Worm (Caenorhabditis elegans) whole organism, L1 larva: ENCODE data around the gene emc-5.

Experiments used
- ama-1 ChIP-seq: fragments of 150-350 bp; optimal IDR thresholded peaks from 2 replicates; lab custom pipeline; 2014
- ceh-63 ChIP-seq: fragments of 200-800 bp; sonication (Bioruptor generic); optimal IDR thresholded peaks from 2 replicates; lab custom pipeline; 2018; ENCODE audit warnings: mild to moderate bottlenecking, missing genetic modification characterization, missing compliant biosample characterization
- ceh-82 ChIP-seq, 3 experiments: fragments of 150-350 bp in 1 of 3; sonication (generic microtip) in 2 of 3; optimal IDR thresholded peaks; 2 replicates each; lab custom pipeline; 2014 to 2017; ENCODE audit warnings: missing biosample characterization in 3 of 3, missing genetic modification characterization in 3 of 3
- ces-1 ChIP-seq: fragments of 150-350 bp; optimal IDR thresholded peaks from 2 replicates; lab custom pipeline; 2014; ENCODE audit warnings: missing biosample characterization, missing genetic modification reagents, missing genetic modification characterization
- efl-1 ChIP-seq, 4 experiments: fragments of 150-350 bp; optimal IDR thresholded peaks in 3 of 4; peaks in 1 of 4; 1 replicate in 1 of 4; 2 replicates in 3 of 4; lab custom pipeline; 2014; ENCODE audit warnings: missing biosample characterization in 2 of 4, missing genetic modification characterization in 2 of 4, missing genetic modification reagents in 2 of 4
- efl-3 ChIP-seq: fragments of 200-800 bp; sonication (Bioruptor generic); optimal IDR thresholded peaks from 2 replicates; lab custom pipeline; 2018; ENCODE audit warnings: mild to moderate bottlenecking, missing genetic modification characterization, missing compliant biosample characterization
- egl-13 ChIP-seq: sonication (generic microtip); optimal IDR thresholded peaks from 2 replicates; lab custom pipeline; 2016; ENCODE audit warnings: missing genotype, missing genetic modification reagents, missing genetic modification characterization, missing compliant biosample characterization
- egl-27 ChIP-seq, 2 experiments: fragments of 150-350 bp in 1 of 2; sonication (generic microtip); optimal IDR thresholded peaks; 3 replicates each; lab custom pipeline; 2017 to 2018; ENCODE audit warnings: missing biosample characterization in 2 of 2, missing genetic modification characterization in 2 of 2, missing genetic modification reagents in 2 of 2
- elt-3 ChIP-seq, 6 experiments: fragments of 150-350 bp in 1 of 6; sonication (generic microtip); optimal IDR thresholded peaks; 2 replicates each; lab custom pipeline; 2017 to 2018; ENCODE audit warnings: missing biosample characterization in 6 of 6, missing genetic modification characterization in 6 of 6, inconsistent platforms in 1 of 6
- fkh-10 ChIP-seq: sonication (generic microtip); optimal IDR thresholded peaks from 2 replicates; lab custom pipeline; 2017; ENCODE audit warnings: missing biosample characterization, missing genetic modification reagents, missing genetic modification characterization
- fkh-4 ChIP-seq: sonication (generic microtip); optimal IDR thresholded peaks from 2 replicates; lab custom pipeline; 2016; ENCODE audit warnings: missing compliant biosample characterization, missing genetic modification characterization, borderline replicate concordance
- fkh-8 ChIP-seq: sonication (generic microtip); optimal IDR thresholded peaks from 2 replicates; lab custom pipeline; 2016; ENCODE audit warnings: mild to moderate bottlenecking, missing genetic modification characterization, missing compliant biosample characterization
- fos-1 ChIP-seq: fragments of 150-350 bp; optimal IDR thresholded peaks from 2 replicates; lab custom pipeline; 2014; ENCODE audit warnings: missing biosample characterization, missing genetic modification characterization
- hlh-17 ChIP-seq: fragments of 200-800 bp; sonication (Bioruptor generic); optimal IDR thresholded peaks from 2 replicates; lab custom pipeline; 2018; ENCODE audit warnings: missing genetic modification characterization, mild to moderate bottlenecking, missing compliant biosample characterization, moderate library complexity, borderline replicate concordance
- isw-1 ChIP-seq: fragments of 200-800 bp; sonication (Bioruptor generic); IDR thresholded peaks from 2 replicates; pipeline ENCODE4 v1.3.6; 2022; ENCODE audit warnings: missing genetic modification characterization, missing compliant biosample characterization
- jun-1 ChIP-seq: fragments of 150-350 bp; optimal IDR thresholded peaks from 2 replicates; lab custom pipeline; 2014; ENCODE audit warnings: missing biosample characterization, missing genetic modification reagents, missing genetic modification characterization
- lin-13 ChIP-seq: fragments of 150-350 bp; optimal IDR thresholded peaks from 2 replicates; lab custom pipeline; 2014; ENCODE audit warnings: missing biosample characterization, missing genetic modification reagents, missing genetic modification characterization
- lin-14 ChIP-seq: fragments of 200-800 bp; sonication (Bioruptor generic); optimal IDR thresholded peaks from 2 replicates; lab custom pipeline; 2018; ENCODE audit warnings: mild to moderate bottlenecking, missing genetic modification characterization, moderate library complexity, missing compliant biosample characterization
- lin-15B ChIP-seq: fragments of 150-350 bp; sonication (generic microtip); optimal IDR thresholded peaks from 3 replicates; lab custom pipeline; 2014; ENCODE audit warnings: missing biosample characterization, missing genetic modification characterization
- lin-39 ChIP-seq: fragments of 150-350 bp; optimal IDR thresholded peaks from 2 replicates; lab custom pipeline; 2014; ENCODE audit warnings: missing biosample characterization, missing genetic modification reagents, missing genetic modification characterization
- lir-3 ChIP-seq: sonication (generic microtip); optimal IDR thresholded peaks from 2 replicates; lab custom pipeline; 2016; ENCODE audit warnings: mild to moderate bottlenecking, missing genetic modification characterization, moderate library complexity, missing compliant biosample characterization; ENCODE audit not compliant: poor library complexity
- lsy-2 ChIP-seq, 2 experiments: fragments of 150-350 bp; optimal IDR thresholded peaks; 2 replicates each; lab custom pipeline; 2014; ENCODE audit warnings: missing biosample characterization in 2 of 2, missing genetic modification characterization in 2 of 2
- mab-9 ChIP-seq: fragments of 200-800 bp; sonication (Bioruptor generic); IDR thresholded peaks from 2 replicates; pipeline ENCODE4 v1.3.6; 2022; ENCODE audit warnings: missing genetic modification reagents, missing genetic modification characterization, missing compliant biosample characterization
- mdl-1 ChIP-seq, 2 experiments: fragments of 150-350 bp; optimal IDR thresholded peaks; 2 replicates each; lab custom pipeline; 2014 to 2017; ENCODE audit warnings: missing biosample characterization in 2 of 2, missing genetic modification characterization in 2 of 2, inconsistent platforms in 1 of 2
- nhr-11 ChIP-seq: fragments of 150-350 bp; optimal IDR thresholded peaks from 2 replicates; lab custom pipeline; 2014; ENCODE audit warnings: missing biosample characterization, missing genetic modification characterization
- nhr-12 ChIP-seq: sonication (generic microtip); optimal IDR thresholded peaks from 2 replicates; lab custom pipeline; 2017; ENCODE audit warnings: missing biosample characterization, missing genetic modification characterization
- nhr-20 ChIP-seq: sonication (generic microtip); optimal IDR thresholded peaks from 2 replicates; lab custom pipeline; 2016; ENCODE audit warnings: mild to moderate bottlenecking, missing genetic modification characterization, missing compliant biosample characterization
- nhr-237 ChIP-seq: fragments of 150-350 bp; optimal IDR thresholded peaks from 2 replicates; lab custom pipeline; 2014; ENCODE audit warnings: missing biosample characterization, missing genetic modification characterization
- nhr-28 ChIP-seq: fragments of 150-350 bp; optimal IDR thresholded peaks from 2 replicates; lab custom pipeline; 2014; ENCODE audit warnings: missing biosample characterization, missing genetic modification characterization
- nhr-47 ChIP-seq: sonication (generic microtip); optimal IDR thresholded peaks from 2 replicates; lab custom pipeline; 2016; ENCODE audit warnings: mild to moderate bottlenecking, missing genetic modification characterization, moderate library complexity, missing compliant biosample characterization
- nhr-71 ChIP-seq: sonication (generic microtip); optimal IDR thresholded peaks from 2 replicates; lab custom pipeline; 2016; ENCODE audit warnings: mild to moderate bottlenecking, missing genetic modification characterization, moderate library complexity, missing compliant biosample characterization
- nhr-76 ChIP-seq: sonication (generic microtip); optimal IDR thresholded peaks from 2 replicates; lab custom pipeline; 2017; ENCODE audit warnings: missing biosample characterization, missing genetic modification characterization
- nhr-85 ChIP-seq: sonication (generic microtip); peaks from one replicate; lab custom pipeline; 2016; ENCODE audit warnings: missing genetic modification characterization, inconsistent platforms, missing compliant biosample characterization
- nhr-90 ChIP-seq: sonication (generic microtip); optimal IDR thresholded peaks from 2 replicates; lab custom pipeline; 2016; ENCODE audit warnings: mild to moderate bottlenecking, missing genetic modification characterization, missing compliant biosample characterization; ENCODE audit not compliant: poor library complexity
- pag-3 ChIP-seq: sonication (generic microtip); optimal IDR thresholded peaks from 2 replicates; lab custom pipeline; 2017; ENCODE audit warnings: missing genetic modification characterization, mild to moderate bottlenecking, missing compliant biosample characterization, antibody characterized with exemption, borderline replicate concordance; ENCODE audit not compliant: insufficient read depth
- rnt-1 ChIP-seq: sonication (generic microtip); optimal IDR thresholded peaks from 2 replicates; lab custom pipeline; 2016; ENCODE audit warnings: mild to moderate bottlenecking, missing genetic modification characterization, moderate library complexity, missing compliant biosample characterization
- skn-1 ChIP-seq: fragments of 150-350 bp; optimal IDR thresholded peaks from 2 replicates; lab custom pipeline; 2014; ENCODE audit warnings: missing biosample characterization, missing genetic modification characterization
- snpc-4 ChIP-seq: fragments of 150-350 bp; optimal IDR thresholded peaks from 2 replicates; lab custom pipeline; 2014; ENCODE audit warnings: missing biosample characterization, missing genetic modification characterization
- snu-23 ChIP-seq: sonication (generic microtip); optimal IDR thresholded peaks from 2 replicates; lab custom pipeline; 2016; ENCODE audit warnings: missing genetic modification characterization, missing compliant biosample characterization
- sox-4 ChIP-seq: sonication (generic microtip); optimal IDR thresholded peaks from 2 replicates; lab custom pipeline; 2016; ENCODE audit warnings: missing genetic modification characterization, missing compliant biosample characterization
- tbx-2 ChIP-seq: sonication (generic microtip); optimal IDR thresholded peaks from 2 replicates; lab custom pipeline; 2016; ENCODE audit warnings: missing genetic modification characterization, missing compliant biosample characterization
- tlp-1 ChIP-seq: fragments of 150-350 bp; optimal IDR thresholded peaks from 2 replicates; lab custom pipeline; 2014; ENCODE audit warnings: missing biosample characterization, missing genetic modification characterization
- unc-98 ChIP-seq: fragments of 200-800 bp; sonication (Bioruptor generic); IDR thresholded peaks from 2 replicates; pipeline ENCODE4 v1.3.6; 2022; ENCODE audit warnings: missing genetic modification characterization, missing compliant biosample characterization
- vab-15 ChIP-seq: sonication (generic microtip); optimal IDR thresholded peaks from 2 replicates; lab custom pipeline; 2017; ENCODE audit warnings: missing genotype, mild to moderate bottlenecking, missing genetic modification characterization, missing compliant biosample characterization
- ztf-11 ChIP-seq, 2 experiments: sonication (generic microtip); optimal IDR thresholded peaks; 2 replicates each; lab custom pipeline; 2016 to 2017; ENCODE audit warnings: missing genetic modification characterization in 2 of 2, missing biosample characterization in 1 of 2, missing compliant biosample characterization in 1 of 2

Gene emc-5

DNA sequence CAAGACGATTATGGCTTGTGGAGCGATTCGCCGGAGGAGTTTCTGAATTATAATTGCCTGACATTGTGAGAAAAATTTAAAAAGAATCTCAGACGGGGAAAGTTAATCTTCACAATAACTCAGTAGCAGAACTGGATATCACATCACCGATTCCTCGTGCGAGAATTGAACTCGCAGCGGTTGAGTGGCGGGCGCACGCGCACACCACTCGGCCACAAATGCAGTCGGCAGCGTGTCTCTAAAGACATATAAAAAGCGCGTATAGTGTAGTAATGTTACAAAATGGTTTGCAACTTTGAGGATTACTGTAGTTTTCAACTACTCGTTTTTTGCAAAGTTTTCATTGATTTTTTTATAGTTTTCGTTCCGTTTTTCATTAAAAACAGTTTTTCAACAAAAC, 12.0 kb upstream of the emc-5 start (continued):
- TF ChIP-seq elt-3 (tag; optimal IDR thresholded peaks at IDR 0.05; lab: Kevin White, UChicago) (peak in 2 of 6 experiments; percentile 34 to 51), vab-15 (tag; lab: Kevin White, UChicago) (peak; percentile 48), ztf-11 (tag; optimal IDR thresholded peaks at IDR 0.05; lab: Kevin White, UChicago) (peak in 1 of 2 experiments; percentile 52), nhr-11 (no peak), efl-1 (optimal IDR thresholded peaks at IDR 0.05; lab: Kevin White, UChicago) (peak; percentile 54 to 62), efl-1 (GFP tag; optimal IDR thresholded peaks at IDR 0.05 in 1 of 2; lab: Kevin White, UChicago) (peak; percentile 50 to 96), nhr-76 (tag; lab: Kevin White, UChicago) (no peak), fkh-8 (tag; lab: Kevin White, UChicago) (peak; percentile 70), ceh-82 (tag; optimal IDR thresholded peaks at IDR 0.05; lab: Kevin White, UChicago) (peak; percentile 38 to 87 (median 46)), mdl-1 (tag; optimal IDR thresholded peaks at IDR 0.05; lab: Kevin White, UChicago) (peak in 1 of 2 experiments; percentile 85), snu-23 (peak; percentile 85), skn-1 (tag; lab: Kevin White, UChicago) (peak; percentile 41), hlh-17 (no peak), lin-13 (GFP tag; lab: Kevin White, UChicago) (no peak), tbx-2 (tag; lab: Kevin White, UChicago) (peak; percentile 54), nhr-237 (tag; lab: Kevin White, UChicago) (no peak), egl-27 (tag; optimal IDR thresholded peaks at IDR 0.05; lab: Kevin White, UChicago) (peak in 1 of 2 experiments; percentile 25), lir-3 (tag; lab: Kevin White, UChicago) (peak; percentile 82), lin-15B (tag; lab: Kevin White, UChicago) (peak; percentile 37), nhr-20 (tag; lab: Kevin White, UChicago) (peak; percentile 68), ceh-63 (GFP tag; lab: Kevin White, UChicago) (no peak), lin-39 (tag; lab: Kevin White, UChicago) (no peak), mab-9 (no peak), nhr-12 (no peak), nhr-28 (tag; lab: Kevin White, UChicago) (no peak), nhr-90 (tag; lab: Kevin White, UChicago) (peak; percentile 74), fkh-4 (tag; lab: Kevin White, UChicago) (no peak), ama-1 (no peak), nhr-47 (tag; lab: Kevin White, UChicago) (peak; percentile 78), snpc-4 (tag; lab: Kevin White, UChicago) (peak; percentile 51), isw-1 (GFP tag; lab: Robert Waterston, UW) (no peak), ces-1 (GFP tag; lab: Kevin White, UChicago) (no peak), efl-3 (GFP tag; lab: Kevin White, UChicago) (no peak), jun-1 (peak; percentile 63), egl-13 (tag; lab: Kevin White, UChicago) (peak; percentile 19), lsy-2 (tag; optimal IDR thresholded peaks at IDR 0.05; lab: Kevin White, UChicago) (peak; percentile 72 to 91), sox-4 (no peak), nhr-85 (peak; percentile 79), nhr-71 (tag; lab: Kevin White, UChicago) (peak; percentile 80), unc-98 (no peak), rnt-1 (tag; lab: Kevin White, UChicago) (peak; percentile 79)

ce11 chrII:11485200-11485599, 11.4 kb upstream of the emc-5 start, which contains the start of gene twk-5:
Gene twk-5 (minus strand): TSS chrII:11485300.
- peak in 1 of 2 experiments; percentile 7 for TF ChIP-seq lsy-2 (tag; optimal IDR thresholded peaks at IDR 0.05; lab: Kevin White, UChicago)
- TF ChIP-seq ces-1 (GFP tag; lab: Kevin White, UChicago), result no peak
- no peak for TF ChIP-seq nhr-28 (tag; lab: Kevin White, UChicago)
- TF ChIP-seq tlp-1 (tag; lab: Kevin White, UChicago), result no peak
- peak; percentile 67 for TF ChIP-seq nhr-85
- TF ChIP-seq lin-14 (GFP tag; lab: Kevin White, UChicago), result peak; percentile 17
- TF ChIP-seq nhr-47 (tag; lab: Kevin White, UChicago), result no peak
- TF ChIP-seq pag-3 (tag; lab: Kevin White, UChicago), result no peak
- TF ChIP-seq jun-1, result no peak
- no peak for TF ChIP-seq fkh-10 (GFP tag; lab: Kevin White, UChicago)
- TF ChIP-seq snu-23, result peak; percentile 4
- no peak for TF ChIP-seq fos-1
